Worm (Caenorhabditis elegans): ENCODE measurements around the gene C50D2.7.

ce11 chrII:135166-135565 lies 40.1 kb upstream of the C50D2.7 start, which contains the start of gene K10B4.1:
- TF ChIP-seq snpc-4 (tag; optimal IDR thresholded peaks at IDR 0.05) (no peak), ces-1 (GFP tag; optimal IDR thresholded peaks at IDR 0.05) (no peak), blmp-1 (tag; optimal IDR thresholded peaks at IDR 0.05) (no peak), hlh-1 (tag; optimal IDR thresholded peaks at IDR 0.05) (no peak), nhr-76 (tag; optimal IDR thresholded peaks at IDR 0.05) (no peak), pha-4 (tag; optimal IDR thresholded peaks at IDR 0.05) (no peak), ceh-39 (tag; optimal IDR thresholded peaks at IDR 0.05) (no peak), unc-39 (tag; optimal IDR thresholded peaks at IDR 0.05) (no peak), unc-120 (tag; optimal IDR thresholded peaks at IDR 0.05; ENCODE audit: poor library complexity, severe bottlenecking) (no peak), zip-8 (tag; optimal IDR thresholded peaks at IDR 0.05) (no peak), lsy-2 (tag; optimal IDR thresholded peaks at IDR 0.05) (no peak)

All from whole organism, mixed stage, embryonic.